Worm (Caenorhabditis elegans): ENCODE measurements around the gene lgc-21.

The lgc-21 gene

ce11 chrX:14020290-14020689, 47.5 kb downstream of the lgc-21 start, which contains the start of gene C04C11.1:
Gene C04C11.1 (plus strand): TSS chrX:14020590.
- TF ChIP-seq nhr-85 (tag): no peak
- TF ChIP-seq snpc-4 (tag; optimal IDR thresholded peaks at IDR 0.05): no peak
- TF ChIP-seq aly-2 (tag; optimal IDR thresholded peaks at IDR 0.05): no peak
- TF ChIP-seq F16B12.6 (tag; optimal IDR thresholded peaks at IDR 0.05): no peak
- no peak for TF ChIP-seq tbx-2 (tag; optimal IDR thresholded peaks at IDR 0.05)
- no peak for TF ChIP-seq egl-13 (tag; optimal IDR thresholded peaks at IDR 0.05)
- TF ChIP-seq pag-3 (tag; optimal IDR thresholded peaks at IDR 0.05; ENCODE audit: borderline replicate concordance, insufficient read depth): no peak
- no peak for TF ChIP-seq lin-14 (GFP tag; optimal IDR thresholded peaks at IDR 0.05)
- no peak for TF ChIP-seq Y116A8C.19 (tag; optimal IDR thresholded peaks at IDR 0.05; ENCODE audit: borderline replicate concordance)
- no peak for TF ChIP-seq irx-1 (tag; optimal IDR thresholded peaks at IDR 0.05)
- TF ChIP-seq aha-1 (tag; optimal IDR thresholded peaks at IDR 0.05): no peak
- TF ChIP-seq zip-4 (GFP tag; optimal IDR thresholded peaks at IDR 0.05): no peak
- TF ChIP-seq nhr-237 (tag; optimal IDR thresholded peaks at IDR 0.05): no peak

- TF ChIP-seq elt-3 (tag; optimal IDR thresholded peaks at IDR 0.05) (no peak), xbp-1 (tag; optimal IDR thresholded peaks at IDR 0.05) (peak; percentile 54), zag-1 (tag; optimal IDR thresholded peaks at IDR 0.05) (peak; percentile 48), hlh-4 (tag; optimal IDR thresholded peaks at IDR 0.05) (no peak), mep-1 (tag; optimal IDR thresholded peaks at IDR 0.05) (no peak), dsc-1 (tag; optimal IDR thresholded peaks at IDR 0.05) (peak; percentile 58), fos-1 (tag; optimal IDR thresholded peaks at IDR 0.05) (no peak), isw-1 (GFP tag; IDR thresholded peaks at IDR 0.05) (peak; percentile 46), tbx-2 (tag; optimal IDR thresholded peaks at IDR 0.05) (peak; percentile 71), lin-35 (GFP tag; optimal IDR thresholded peaks at IDR 0.05) (peak in 1 of 2 experiments; percentile 59), ceh-63 (GFP tag; optimal IDR thresholded peaks at IDR 0.05) (no peak), sup-37 (GFP tag; optimal IDR thresholded peaks at IDR 0.05) (peak; percentile 7), ces-1 (GFP tag; optimal IDR thresholded peaks at IDR 0.05) (no peak), hpl-2 (GFP tag; optimal IDR thresholded peaks at IDR 0.05) (no peak), nhr-47 (tag; optimal IDR thresholded peaks at IDR 0.05) (peak; percentile 61), nhr-84 (tag; optimal IDR thresholded peaks at IDR 0.05) (no peak), aly-2 (tag; optimal IDR thresholded peaks at IDR 0.05) (no peak), nhr-19 (GFP tag; conservative IDR thresholded peaks at IDR 0.05) (peak; percentile 55), ceh-88 (GFP tag; IDR thresholded peaks at IDR 0.05) (no peak; the same call in 1 of the 2 replicates), ceh-90 (tag; optimal IDR thresholded peaks at IDR 0.05) (no peak), Y116A8C.19 (tag; optimal IDR thresholded peaks at IDR 0.05; ENCODE audit: borderline replicate concordance) (no peak), dpl-1 (GFP tag; optimal IDR thresholded peaks at IDR 0.05) (no peak), irx-1 (tag; optimal IDR thresholded peaks at IDR 0.05) (peak; percentile 10), lin-13 (GFP tag; optimal IDR thresholded peaks at IDR 0.05) (peak; percentile 18), lir-3 (tag; optimal IDR thresholded peaks at IDR 0.05; ENCODE audit: poor library complexity) (no peak), fkh-8 (tag; optimal IDR thresholded peaks at IDR 0.05) (no peak), mab-9 (GFP tag; IDR thresholded peaks at IDR 0.05) (peak; percentile 45; the same call in 1 of the 2 replicates), nhr-28 (tag; optimal IDR thresholded peaks at IDR 0.05) (no peak), snu-23 (GFP tag; optimal IDR thresholded peaks at IDR 0.05) (peak; percentile 71), elt-2 (tag; optimal IDR thresholded peaks at IDR 0.05) (no peak), sox-4 (tag; optimal IDR thresholded peaks at IDR 0.05) (no peak), egl-13 (tag; optimal IDR thresholded peaks at IDR 0.05) (peak; percentile 57), nhr-12 (tag; optimal IDR thresholded peaks at IDR 0.05) (no peak), pax-3 (tag; optimal IDR thresholded peaks at IDR 0.05) (no peak), efl-1 (optimal IDR thresholded peaks at IDR 0.05) (peak; percentile 25 to 45), efl-1 (GFP tag; optimal IDR thresholded peaks at IDR 0.05 in 1 of 2) (no peak), unc-98 (GFP tag; IDR thresholded peaks at IDR 0.05) (no peak), ama-1 (optimal IDR thresholded peaks at IDR 0.05) (no peak), egl-27 (tag; optimal IDR thresholded peaks at IDR 0.05) (no peak), hlh-17 (GFP tag; optimal IDR thresholded peaks at IDR 0.05; ENCODE audit: borderline replicate concordance) (no peak), skn-1 (tag; optimal IDR thresholded peaks at IDR 0.05) (no peak), nhr-71 (tag; optimal IDR thresholded peaks at IDR 0.05) (peak; percentile 90), rnt-1 (tag; optimal IDR thresholded peaks at IDR 0.05) (peak; percentile 66)
Observed at ce11 chrX:14016698-14017097, 51.1 kb downstream of the lgc-21 start.
